Worm (Caenorhabditis elegans): Measurements from ENCODE around the gene T11F8.1.

DNA sequence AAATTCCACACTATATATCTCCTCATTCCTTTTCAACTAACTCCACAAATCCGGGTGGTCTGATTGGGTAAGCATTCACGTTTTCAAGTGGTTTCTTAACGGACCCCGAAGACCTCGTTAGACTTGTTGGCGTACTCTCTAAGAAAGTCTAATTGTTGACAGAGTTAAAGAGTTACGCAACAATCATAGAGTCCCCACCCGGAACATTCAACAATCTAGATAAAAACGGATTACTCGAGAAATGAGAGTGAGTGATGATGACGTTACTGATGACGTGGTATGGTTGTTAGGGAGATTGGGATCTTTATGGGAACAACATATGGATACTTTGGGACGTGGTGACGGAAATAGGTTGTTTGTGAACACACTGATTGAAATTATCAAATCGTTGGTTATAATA lies 23.2 kb downstream of the T11F8.1 start:
- no peak for TF ChIP-seq cog-1 (tag; optimal IDR thresholded peaks at IDR 0.05)
- no peak for TF ChIP-seq flt-1 (GFP tag; IDR thresholded peaks at IDR 0.05)
- TF ChIP-seq tab-1 (GFP tag; IDR thresholded peaks at IDR 0.05): no peak

All from whole organism, midembryonic.